Fruit fly (Drosophila melanogaster): ENCODE data around the gene Papst2.

The Papst2 gene

DNA sequence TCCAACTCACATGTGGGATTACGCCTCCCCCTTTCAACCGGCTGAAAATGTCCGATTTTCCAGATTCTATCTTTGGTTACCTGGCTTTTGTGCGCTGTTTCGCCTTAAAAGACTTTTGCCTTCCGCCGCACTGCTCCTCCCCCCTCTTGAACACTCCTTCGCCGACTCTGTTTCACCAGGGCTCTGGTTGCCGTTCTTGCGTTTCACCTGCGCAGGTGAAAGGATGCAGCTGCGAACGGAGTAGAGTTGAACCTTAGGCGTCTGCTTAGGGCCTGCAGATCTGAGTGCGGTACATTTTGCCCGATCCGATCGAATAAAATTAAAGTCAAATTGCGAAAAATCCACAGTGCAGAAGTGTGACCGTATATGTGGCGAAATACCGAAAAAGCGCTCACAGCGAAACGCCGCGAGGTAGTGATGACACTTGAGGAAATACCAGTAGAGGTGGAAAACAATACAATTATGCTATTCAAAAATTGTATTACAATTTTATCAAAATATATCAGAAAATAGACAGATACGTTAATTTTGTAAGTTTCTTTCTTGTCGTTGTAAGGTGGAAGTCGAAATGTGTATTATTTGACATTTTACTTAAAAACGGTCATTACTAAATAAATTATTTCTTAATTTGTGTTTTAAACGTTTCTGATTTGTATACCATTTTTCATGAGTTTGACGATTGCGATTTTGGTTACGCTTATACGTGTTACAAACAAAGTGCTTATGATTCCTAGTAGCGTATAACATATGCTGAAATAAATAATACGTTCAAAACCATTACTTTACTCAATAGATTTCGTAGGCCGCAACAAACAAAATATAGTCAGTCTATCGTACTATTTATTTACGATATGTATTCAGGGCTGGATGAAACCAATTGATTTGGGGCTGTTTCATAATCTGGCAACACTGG, 26.7 kb upstream of the Papst2 start, which contains the start of the genes CG6664 and CG7728 (continued):
- TF ChIP-seq Kr (GFP tag; optimal IDR thresholded peaks at IDR 0.05) (no peak), CG31224 (GFP tag; IDR thresholded peaks at IDR 0.05) (no peak), fru (optimal IDR thresholded peaks at IDR 0.05) (no peak), scrt (GFP tag; optimal IDR thresholded peaks at IDR 0.05) (no peak), H2.0 (GFP tag; IDR thresholded peaks at IDR 0.05) (peak; percentile 62; the same call in 1 of the 2 replicates), CG34376 (GFP tag; optimal IDR thresholded peaks at IDR 0.05) (peak; percentile 39), CG14050 (GFP tag; IDR thresholded peaks at IDR 0.05) (0 out of 3 replicates have a peak, but pooled peaks have one; percentile 11), Hmr (GFP tag; optimal IDR thresholded peaks at IDR 0.05) (peak; percentile 58), CG4282 (GFP tag; optimal IDR thresholded peaks at IDR 0.05) (no peak), org-1 (GFP tag; optimal IDR thresholded peaks at IDR 0.05) (no peak), Sox102F (GFP tag; optimal IDR thresholded peaks at IDR 0.05) (no peak), CG11695 (GFP tag; IDR thresholded peaks at IDR 0.05) (no peak), Vsx1 (GFP tag; optimal IDR thresholded peaks at IDR 0.05) (no peak), BEAF-32 (GFP tag; optimal IDR thresholded peaks at IDR 0.05) (peak; percentile 80), CG10543 (GFP tag; optimal IDR thresholded peaks at IDR 0.05) (peak; percentile 49), zf30C (GFP tag; optimal IDR thresholded peaks at IDR 0.05) (no peak), pros (GFP tag; optimal IDR thresholded peaks at IDR 0.05) (no peak), D19A (tag; optimal IDR thresholded peaks at IDR 0.05) (no peak), Trl (optimal IDR thresholded peaks at IDR 0.05) (no peak), Trl (GFP tag; optimal IDR thresholded peaks at IDR 0.05) (no peak), p53 (GFP tag; optimal IDR thresholded peaks at IDR 0.05) (no peak), ewg (GFP tag; optimal IDR thresholded peaks at IDR 0.05) (peak; percentile 9), hb (GFP tag; IDR thresholded peaks at IDR 0.05; ENCODE audit: partially characterized antibody) (no peak), crp (GFP tag; optimal IDR thresholded peaks at IDR 0.05) (peak in 1 of 2 experiments; percentile 9), NC2β (GFP tag; optimal IDR thresholded peaks at IDR 0.05) (no peak), ato (GFP tag; IDR thresholded peaks at IDR 0.05; ENCODE audit: partially characterized antibody) (no peak), PHDP (tag; optimal IDR thresholded peaks at IDR 0.05) (no peak), Hr78 (GFP tag; optimal IDR thresholded peaks at IDR 0.05) (no peak), Bteb2 (GFP tag; optimal IDR thresholded peaks at IDR 0.05) (no peak), ham (GFP tag; IDR thresholded peaks at IDR 0.05) (no peak), pnt (GFP tag; optimal IDR thresholded peaks at IDR 0.05) (peak; percentile 25), CG18619 (GFP tag; optimal IDR thresholded peaks at IDR 0.05) (peak; percentile 68), CG9609 (GFP tag; optimal IDR thresholded peaks at IDR 0.05) (peak; percentile 37), CG14965 (GFP tag; optimal IDR thresholded peaks at IDR 0.05; ENCODE audit: borderline replicate concordance) (no peak), CG6683 (GFP tag; optimal IDR thresholded peaks at IDR 0.05) (no peak), trem (tag; optimal IDR thresholded peaks at IDR 0.05) (peak; percentile 15), Dfd (GFP tag; optimal IDR thresholded peaks at IDR 0.05) (no peak), CG42726 (GFP tag; IDR thresholded peaks at IDR 0.05; ENCODE audit: partially characterized antibody) (0 out of 2 replicates have a peak, but pooled peaks have one; percentile 47), CG18599 (GFP tag; optimal IDR thresholded peaks at IDR 0.05) (peak; percentile 13), CG17829 (tag; optimal IDR thresholded peaks at IDR 0.05) (peak; percentile 31), peb (GFP tag; IDR thresholded peaks at IDR 0.05) (no peak), Eip74EF (GFP tag; optimal IDR thresholded peaks at IDR 0.05) (no peak), rib (GFP tag; IDR thresholded peaks at IDR 0.05) (peak; percentile 58), da (GFP tag; optimal IDR thresholded peaks at IDR 0.05) (no peak), CG2678 (tag; optimal IDR thresholded peaks at IDR 0.05) (no peak), psq (GFP tag; optimal IDR thresholded peaks at IDR 0.05) (no peak), Taf1 (GFP tag; IDR thresholded peaks at IDR 0.05) (no peak; the same call in 1 of the 2 replicates), CG10209 (GFP tag; optimal IDR thresholded peaks at IDR 0.05) (no peak)

Data from whole organism, embryonic.